Worm (Caenorhabditis elegans) whole organism, late embryonic: ENCODE data around the gene F21A3.11.

Experiments
- ceh-22 ChIP-seq: sonication (generic microtip); optimal IDR thresholded peaks from 2 replicates; lab custom pipeline; 2017; ENCODE audit warnings: missing biosample characterization, missing genetic modification characterization
- ceh-45 ChIP-seq: fragments of 200-800 bp; sonication (Bioruptor generic); IDR thresholded peaks from 2 replicates; pipeline ENCODE4 v1.3.6; 2022; ENCODE audit warnings: missing genetic modification reagents, missing genetic modification characterization, missing compliant biosample characterization
- fax-1 ChIP-seq: sonication (generic microtip); optimal IDR thresholded peaks from 2 replicates; lab custom pipeline; 2016; ENCODE audit warnings: missing genotype, missing genetic modification characterization, missing compliant biosample characterization
- fkh-10 ChIP-seq: fragments of 150-350 bp; optimal IDR thresholded peaks from 2 replicates; lab custom pipeline; 2014; ENCODE audit warnings: missing biosample characterization, missing genetic modification reagents, missing genetic modification characterization
- hlh-8 ChIP-seq: sonication (generic microtip); optimal IDR thresholded peaks from 2 replicates; lab custom pipeline; 2016; ENCODE audit warnings: missing genotype, missing genetic modification characterization, missing compliant biosample characterization
- nfya-1 ChIP-seq: sonication (generic microtip); optimal IDR thresholded peaks from 2 replicates; lab custom pipeline; 2017; ENCODE audit warnings: missing genetic modification characterization, mild to moderate bottlenecking, missing compliant biosample characterization, antibody characterized with exemption, moderate library complexity
- nhr-11 ChIP-seq: fragments of 150-350 bp; optimal IDR thresholded peaks from 2 replicates; lab custom pipeline; 2014; ENCODE audit warnings: missing biosample characterization, missing genetic modification characterization
- npax-4 ChIP-seq: sonication (generic microtip); optimal IDR thresholded peaks from 2 replicates; lab custom pipeline; 2016; ENCODE audit warnings: missing genetic modification characterization, missing compliant biosample characterization
- pha-4 ChIP-seq: fragments of 150-350 bp; optimal IDR thresholded peaks from 2 replicates; lab custom pipeline; 2018; ENCODE audit warnings: missing biosample characterization, missing genetic modification reagents, missing genetic modification characterization
- sox-4 ChIP-seq: sonication (generic microtip); optimal IDR thresholded peaks from 2 replicates; lab custom pipeline; 2017; ENCODE audit warnings: mild to moderate bottlenecking, missing genetic modification characterization, inconsistent platforms, missing compliant biosample characterization
- tbx-2 ChIP-seq: sonication (generic microtip); optimal IDR thresholded peaks from 2 replicates; lab custom pipeline; 2016; ENCODE audit warnings: missing genetic modification characterization, missing compliant biosample characterization
- unc-86 ChIP-seq: sonication (generic microtip); optimal IDR thresholded peaks from 2 replicates; lab custom pipeline; 2016; ENCODE audit warnings: missing genetic modification characterization, missing compliant biosample characterization

- no peak for TF ChIP-seq ceh-45 (GFP tag; lab: Robert Waterston, UW)
- TF ChIP-seq ceh-22: no peak
- no peak for TF ChIP-seq nhr-11 (tag; lab: Kevin White, UChicago)
- no peak for TF ChIP-seq nfya-1 (tag; lab: Kevin White, UChicago)
- TF ChIP-seq sox-4 (tag; lab: Kevin White, UChicago): no peak
- TF ChIP-seq pha-4 (tag; lab: Kevin White, UChicago): no peak
- no peak for TF ChIP-seq tbx-2
- no peak for TF ChIP-seq npax-4 (tag; lab: Kevin White, UChicago)
- no peak for TF ChIP-seq unc-86 (tag; lab: Kevin White, UChicago)
- TF ChIP-seq fkh-10 (GFP tag; lab: Kevin White, UChicago): no peak
- TF ChIP-seq hlh-8 (tag; lab: Kevin White, UChicago): no peak
- TF ChIP-seq fax-1 (tag; lab: Kevin White, UChicago): no peak
Measured at ce11 chrV:15503603-15504002, 29.4 kb downstream of the F21A3.11 start.
